Fruit fly (Drosophila melanogaster) Kc167 (cell line): ENCODE results near the gene T48.

ENCODE experiments used
- Myc ChIP-seq: fragments of >200 bp; optimal IDR thresholded peaks from 2 replicates; lab custom pipeline; 2017; ENCODE audit warnings: missing external identifiers
- Sin3A ChIP-seq: fragments of >200 bp; optimal IDR thresholded peaks from 2 replicates; lab custom pipeline; 2018; ENCODE audit warnings: missing external identifiers
- h ChIP-seq: fragments of >200 bp; optimal IDR thresholded peaks from 3 replicates; lab custom pipeline; 2018; ENCODE audit warnings: missing external identifiers
- insv ChIP-seq: fragments of >200 bp; optimal IDR thresholded peaks from 3 replicates; lab custom pipeline; 2018; ENCODE audit warnings: missing external identifiers
- psq ChIP-seq: fragments of >200 bp; optimal IDR thresholded peaks from 2 replicates; lab custom pipeline; 2017; ENCODE audit warnings: missing external identifiers
- ttk ChIP-seq: sonication (Bioruptor generic); optimal IDR thresholded peaks from 2 replicates; lab custom pipeline; 2017; ENCODE audit warnings: missing external identifiers

- TF ChIP-seq Myc (no peak), insv (lab: Kevin White, UChicago) (no peak), psq (lab: Kevin White, UChicago) (no peak), h (no peak), ttk (lab: Kevin White, UChicago) (no peak), Sin3A (lab: Kevin White, UChicago) (no peak)
Observed at dm6 chr3R:26954020-26954672, 72.6 kb downstream of the T48 start.
